Fruit fly (Drosophila melanogaster): Measurements from ENCODE around the gene FucT6.

Gene FucT6

dm6 chrX:11660476-11660875 is 49.3 kb downstream of the FucT6 start (continued):
- TF ChIP-seq Hmx (GFP tag; optimal IDR thresholded peaks at IDR 0.05) (no peak), sim (GFP tag; IDR thresholded peaks at IDR 0.05) (no peak), CG4730 (GFP tag; IDR thresholded peaks at IDR 0.05) (no peak), dimm (GFP tag; IDR thresholded peaks at IDR 0.05) (no peak), btn (GFP tag; optimal IDR thresholded peaks at IDR 0.05) (no peak), NC2α (GFP tag; optimal IDR thresholded peaks at IDR 0.05) (no peak), tna (GFP tag; IDR thresholded peaks at IDR 0.05; ENCODE audit: partially characterized antibody) (no peak), CG7839 (tag; optimal IDR thresholded peaks at IDR 0.05) (peak; percentile 18), Aef1 (GFP tag; IDR thresholded peaks at IDR 0.05) (no peak), Hey (tag; optimal IDR thresholded peaks at IDR 0.05) (no peak), CG8089 (GFP tag; optimal IDR thresholded peaks at IDR 0.05) (peak; percentile 50), CG10274 (GFP tag; optimal IDR thresholded peaks at IDR 0.05) (no peak), nerfin-2 (GFP tag; IDR thresholded peaks at IDR 0.05; ENCODE audit: partially characterized antibody) (no peak), CG6272 (GFP tag; IDR thresholded peaks at IDR 0.05) (no peak), CG15269 (tag; optimal IDR thresholded peaks at IDR 0.05) (peak; percentile 40), Dip3 (GFP tag; optimal IDR thresholded peaks at IDR 0.05) (no peak), CG14860 (GFP tag; IDR thresholded peaks at IDR 0.05; ENCODE audit: partially characterized antibody) (no peak), gem (tag; optimal IDR thresholded peaks at IDR 0.05) (peak; percentile 47), Abd-B (GFP tag; optimal IDR thresholded peaks at IDR 0.05) (no peak), lmd (GFP tag; IDR thresholded peaks at IDR 0.05) (no peak), CG9932 (GFP tag; IDR thresholded peaks at IDR 0.05) (no peak), zfh1 (GFP tag; IDR thresholded peaks at IDR 0.05) (peak; percentile 53; the same call in 1 of the 3 replicates), br (optimal IDR thresholded peaks at IDR 0.05) (no peak), NK7.1 (GFP tag; optimal IDR thresholded peaks at IDR 0.05) (no peak), D19A (tag; optimal IDR thresholded peaks at IDR 0.05) (no peak), CG3407 (GFP tag; optimal IDR thresholded peaks at IDR 0.05) (peak; percentile 61), zen2 (GFP tag; IDR thresholded peaks at IDR 0.05; ENCODE audit: partially characterized antibody) (no peak), CG18599 (GFP tag; optimal IDR thresholded peaks at IDR 0.05) (peak; percentile 38), bcd (GFP tag; optimal IDR thresholded peaks at IDR 0.05) (peak; percentile 8), Usf (GFP tag; optimal IDR thresholded peaks at IDR 0.05) (no peak), CG10543 (GFP tag; optimal IDR thresholded peaks at IDR 0.05) (no peak), Elba2 (GFP tag; optimal IDR thresholded peaks at IDR 0.05) (no peak), CG9797 (GFP tag; optimal IDR thresholded peaks at IDR 0.05) (no peak), bigmax (GFP tag; optimal IDR thresholded peaks at IDR 0.05) (no peak), fd64A (GFP tag; optimal IDR thresholded peaks at IDR 0.05) (peak; percentile 67), CG10366 (GFP tag; IDR thresholded peaks at IDR 0.05) (no peak), CG6175 (GFP tag; IDR thresholded peaks at IDR 0.05) (no peak), CG30020 (tag; optimal IDR thresholded peaks at IDR 0.05) (no peak), CG5180 (GFP tag; optimal IDR thresholded peaks at IDR 0.05) (peak; percentile 36), CG18764 (GFP tag; optimal IDR thresholded peaks at IDR 0.05) (peak; percentile 10), twi (tag; optimal IDR thresholded peaks at IDR 0.05) (no peak), Dip2 (GFP tag; IDR thresholded peaks at IDR 0.05) (no peak), Dp (GFP tag; optimal IDR thresholded peaks at IDR 0.05) (no peak), tio (GFP tag; optimal IDR thresholded peaks at IDR 0.05) (no peak), CG4617 (GFP tag; optimal IDR thresholded peaks at IDR 0.05; ENCODE audit: borderline replicate concordance) (no peak), Med (GFP tag) (peak; percentile 89), dati (GFP tag; IDR thresholded peaks at IDR 0.05) (no peak), unpg (GFP tag; optimal IDR thresholded peaks at IDR 0.05) (peak; percentile 51), Sox100B (GFP tag; optimal IDR thresholded peaks at IDR 0.05) (peak; percentile 54), ase (GFP tag; IDR thresholded peaks at IDR 0.05) (0 out of 3 replicates have a peak, but pooled peaks have one; percentile 21), CG11398 (GFP tag; optimal IDR thresholded peaks at IDR 0.05) (peak; percentile 44), tin (GFP tag; optimal IDR thresholded peaks at IDR 0.05) (no peak)

Measured in whole organism, embryonic.